Worm (Caenorhabditis elegans) whole organism, L2 larva: ENCODE data around the gene clec-252.

Experiments
- C34F6.9 ChIP-seq: fragments of 150-350 bp; optimal IDR thresholded peaks from 2 replicates; lab custom pipeline; 2014; ENCODE audit warnings: missing biosample characterization, missing genetic modification characterization
- F13H6.1 ChIP-seq: sonication (generic microtip); optimal IDR thresholded peaks from 2 replicates; lab custom pipeline; 2016; ENCODE audit warnings: missing genetic modification characterization, missing compliant biosample characterization
- R02D3.7 ChIP-seq: fragments of 150-350 bp; optimal IDR thresholded peaks from 2 replicates; lab custom pipeline; 2014; ENCODE audit warnings: missing biosample characterization, missing genetic modification characterization
- Y55F3AM.14 ChIP-seq: fragments of 200-800 bp; sonication (Bioruptor generic); optimal IDR thresholded peaks from 2 replicates; lab custom pipeline; 2018; ENCODE audit warnings: mild to moderate bottlenecking, missing genetic modification characterization, missing compliant biosample characterization
- ZK546.5 ChIP-seq: sonication (generic microtip); optimal IDR thresholded peaks from 2 replicates; lab custom pipeline; 2017; ENCODE audit warnings: missing biosample characterization, missing genetic modification characterization
- aly-2 ChIP-seq: fragments of 150-350 bp; optimal IDR thresholded peaks from 2 replicates; lab custom pipeline; 2014; ENCODE audit warnings: missing biosample characterization, missing genetic modification characterization
- ama-1 ChIP-seq: fragments of 150-350 bp; optimal IDR thresholded peaks from 2 replicates; lab custom pipeline; 2018; ENCODE audit warnings: inconsistent platforms
- ceh-16 ChIP-seq: fragments of 150-350 bp; optimal IDR thresholded peaks from 2 replicates; lab custom pipeline; 2014; ENCODE audit warnings: missing biosample characterization, missing genetic modification characterization
- ceh-82 ChIP-seq: fragments of 150-350 bp; optimal IDR thresholded peaks from 2 replicates; lab custom pipeline; 2014; ENCODE audit warnings: missing biosample characterization, missing genetic modification characterization
- dmd-4 ChIP-seq: sonication (generic microtip); optimal IDR thresholded peaks from 2 replicates; lab custom pipeline; 2017; ENCODE audit warnings: missing biosample characterization, missing genetic modification characterization
- egl-27 ChIP-seq: sonication (generic microtip); optimal IDR thresholded peaks from 3 replicates; lab custom pipeline; 2017; ENCODE audit warnings: missing biosample characterization, missing genetic modification reagents, missing genetic modification characterization
- elt-1 ChIP-seq: fragments of 150-350 bp; optimal IDR thresholded peaks from 2 replicates; lab custom pipeline; 2014; ENCODE audit warnings: missing biosample characterization, missing genetic modification characterization
- elt-3 ChIP-seq: sonication (generic microtip); optimal IDR thresholded peaks from 2 replicates; lab custom pipeline; 2017; ENCODE audit warnings: missing biosample characterization, missing genetic modification characterization
- fos-1 ChIP-seq: fragments of 150-350 bp; optimal IDR thresholded peaks from 2 replicates; lab custom pipeline; 2014; ENCODE audit warnings: missing biosample characterization, missing genetic modification characterization
- gmeb-1 ChIP-seq: fragments of 150-350 bp; optimal IDR thresholded peaks from 2 replicates; lab custom pipeline; 2014; ENCODE audit warnings: missing biosample characterization, missing genetic modification characterization
- lin-39 ChIP-seq: fragments of 150-350 bp; optimal IDR thresholded peaks from 2 replicates; lab custom pipeline; 2014; ENCODE audit warnings: missing biosample characterization, missing genetic modification reagents, missing genetic modification characterization
- lsy-2 ChIP-seq, 2 experiments: fragments of 150-350 bp in 1 of 2; sonication (generic microtip) in 1 of 2; optimal IDR thresholded peaks; 2 replicates each; lab custom pipeline; 2014 to 2017; ENCODE audit warnings: missing biosample characterization in 2 of 2, missing genetic modification characterization in 2 of 2
- mdl-1 ChIP-seq, 2 experiments: fragments of 150-350 bp in 1 of 2; sonication (generic microtip) in 1 of 2; optimal IDR thresholded peaks; 2 replicates each; lab custom pipeline; 2017; ENCODE audit warnings: missing biosample characterization in 2 of 2, missing genetic modification characterization in 2 of 2
- nhr-10 ChIP-seq: sonication (generic microtip); optimal IDR thresholded peaks from 2 replicates; lab custom pipeline; 2017; ENCODE audit warnings: missing biosample characterization, missing genetic modification characterization
- nhr-11 ChIP-seq: fragments of 150-350 bp; optimal IDR thresholded peaks from 2 replicates; lab custom pipeline; 2014; ENCODE audit warnings: missing biosample characterization, missing genetic modification characterization
- nhr-12 ChIP-seq: fragments of 150-350 bp; optimal IDR thresholded peaks from 2 replicates; lab custom pipeline; 2014; ENCODE audit warnings: missing biosample characterization, missing genetic modification characterization
- nhr-129 ChIP-seq: fragments of 150-350 bp; optimal IDR thresholded peaks from 2 replicates; lab custom pipeline; 2014; ENCODE audit warnings: missing biosample characterization, missing genetic modification characterization
- nhr-23 ChIP-seq: fragments of 150-350 bp; optimal IDR thresholded peaks from 2 replicates; lab custom pipeline; 2014; ENCODE audit warnings: missing biosample characterization, missing genetic modification reagents, missing genetic modification characterization
- nhr-237 ChIP-seq: fragments of 150-350 bp; optimal IDR thresholded peaks from 2 replicates; lab custom pipeline; 2014; ENCODE audit warnings: missing biosample characterization, missing genetic modification characterization
- nhr-25 ChIP-seq: fragments of 150-350 bp; sonication (generic microtip); optimal IDR thresholded peaks from 3 replicates; lab custom pipeline; 2014; ENCODE audit warnings: missing biosample characterization, missing genetic modification characterization
- nhr-6 ChIP-seq: fragments of 150-350 bp; optimal IDR thresholded peaks from 2 replicates; lab custom pipeline; 2014; ENCODE audit warnings: missing biosample characterization, missing genetic modification characterization
- nhr-77 ChIP-seq: fragments of 150-350 bp; optimal IDR thresholded peaks from 2 replicates; lab custom pipeline; 2014; ENCODE audit warnings: missing biosample characterization, missing genetic modification characterization
- peb-1 ChIP-seq: fragments of 150-350 bp; optimal IDR thresholded peaks from 2 replicates; lab custom pipeline; 2014; ENCODE audit warnings: missing biosample characterization, missing genetic modification characterization
- skn-1 ChIP-seq: sonication (generic microtip); optimal IDR thresholded peaks from 2 replicates; lab custom pipeline; 2017; ENCODE audit warnings: missing biosample characterization, missing genetic modification characterization
- sma-3 ChIP-seq: sonication (generic microtip); optimal IDR thresholded peaks from 2 replicates; lab custom pipeline; 2016; ENCODE audit warnings: missing genetic modification reagents, missing genetic modification characterization, missing compliant biosample characterization
- sma-9 ChIP-seq, 2 experiments: fragments of 150-350 bp in 1 of 2; sonication (generic microtip) in 1 of 2; optimal IDR thresholded peaks; 2 replicates each; lab custom pipeline; 2014 to 2016; ENCODE audit warnings: missing genetic modification characterization in 2 of 2, mild to moderate bottlenecking in 1 of 2, missing biosample characterization in 1 of 2, missing compliant biosample characterization in 1 of 2, missing genetic modification reagents in 1 of 2, moderate library complexity in 1 of 2
- snpc-4 ChIP-seq: fragments of 150-350 bp; optimal IDR thresholded peaks from 2 replicates; lab custom pipeline; 2014; ENCODE audit warnings: missing biosample characterization, missing genetic modification characterization
- unc-39 ChIP-seq: fragments of 150-350 bp; optimal IDR thresholded peaks from 2 replicates; lab custom pipeline; 2014; ENCODE audit warnings: missing biosample characterization, missing genetic modification characterization
- unc-62 ChIP-seq: fragments of 150-350 bp; optimal IDR thresholded peaks from 2 replicates; lab custom pipeline; 2014; ENCODE audit warnings: missing biosample characterization, missing genetic modification reagents, missing genetic modification characterization
- zag-1 ChIP-seq: fragments of 150-350 bp; optimal IDR thresholded peaks from 2 replicates; lab custom pipeline; 2014; ENCODE audit warnings: missing biosample characterization, missing genetic modification characterization
- ztf-1 ChIP-seq: fragments of 200-800 bp; sonication (Bioruptor generic); conservative IDR thresholded peaks from 2 replicates; pipeline ENCODE4 v1.3.6; 2022; ENCODE audit warnings: missing genetic modification characterization, missing compliant biosample characterization
- ztf-11 ChIP-seq: sonication (generic microtip); optimal IDR thresholded peaks from 2 replicates; lab custom pipeline; 2017; ENCODE audit warnings: missing biosample characterization, missing genetic modification characterization
- ztf-4 ChIP-seq: fragments of 150-350 bp; optimal IDR thresholded peaks from 2 replicates; lab custom pipeline; 2014; ENCODE audit warnings: missing biosample characterization, missing genetic modification characterization

The clec-252 gene

ce11 chrV:18750445-18750844 is 1.8 kb upstream of the clec-252 start, which contains the start of the genes F11D11.21 and F11D11.12:
Gene F11D11.21 (minus strand): TSS chrV:18750545.
Gene F11D11.12 (minus strand): TSS chrV:18750682.
- no peak for TF ChIP-seq nhr-25 (tag; lab: Kevin White, UChicago)
- TF ChIP-seq nhr-6 (tag; lab: Kevin White, UChicago) = no peak
- TF ChIP-seq egl-27 (tag; lab: Kevin White, UChicago) = no peak
- TF ChIP-seq ztf-11 (tag; lab: Kevin White, UChicago) = no peak
- TF ChIP-seq fos-1 (tag; lab: Kevin White, UChicago) = no peak
- no peak for TF ChIP-seq R02D3.7
- TF ChIP-seq lin-39 (tag; lab: Kevin White, UChicago) = no peak
- TF ChIP-seq lsy-2 (tag; optimal IDR thresholded peaks at IDR 0.05; lab: Kevin White, UChicago) = no peak

ce11 chrV:18746937-18747660 is 1.5 kb downstream of the clec-252 start, which contains the start of gene clec-251:
Gene clec-251 (minus strand): TSS chrV:18746987.
- no peak for TF ChIP-seq gmeb-1 (tag; lab: Kevin White, UChicago)
- TF ChIP-seq F13H6.1 (tag; lab: Kevin White, UChicago) = no peak
- no peak for TF ChIP-seq elt-1
- no peak for TF ChIP-seq snpc-4 (tag; lab: Kevin White, UChicago)
- no peak for TF ChIP-seq ztf-1 (GFP tag; lab: Robert Waterston, UW)
- no peak for TF ChIP-seq nhr-237 (tag; lab: Kevin White, UChicago)
- TF ChIP-seq nhr-10 = no peak
- TF ChIP-seq unc-39 (tag; lab: Kevin White, UChicago) = no peak
- no peak for TF ChIP-seq ama-1 (lab: Kevin White, UChicago)
- no peak for TF ChIP-seq unc-62 (GFP tag; lab: Kevin White, UChicago)
- TF ChIP-seq ztf-4 = no peak
- no peak for TF ChIP-seq C34F6.9 (tag; lab: Kevin White, UChicago)
- TF ChIP-seq elt-3 (tag; lab: Kevin White, UChicago) = no peak
- TF ChIP-seq lsy-2 (tag; optimal IDR thresholded peaks at IDR 0.05; lab: Kevin White, UChicago) = no peak
- no peak for TF ChIP-seq zag-1 (tag; lab: Kevin White, UChicago)
- TF ChIP-seq ceh-82 (tag; lab: Kevin White, UChicago) = no peak
- TF ChIP-seq nhr-12 = no peak
- TF ChIP-seq aly-2 (tag; lab: Kevin White, UChicago) = no peak
- TF ChIP-seq sma-9 (GFP tag; optimal IDR thresholded peaks at IDR 0.05; lab: Kevin White, UChicago) = no peak
- TF ChIP-seq sma-9 (tag; optimal IDR thresholded peaks at IDR 0.05; lab: Kevin White, UChicago) = no peak
- no peak for TF ChIP-seq mdl-1 (tag; optimal IDR thresholded peaks at IDR 0.05; lab: Kevin White, UChicago)

- TF ChIP-seq zag-1 (tag; lab: Kevin White, UChicago) (no peak), R02D3.7 (no peak), ama-1 (lab: Kevin White, UChicago) (no peak), ztf-4 (no peak), nhr-129 (tag; lab: Kevin White, UChicago) (no peak), gmeb-1 (tag; lab: Kevin White, UChicago) (no peak), ceh-82 (tag; lab: Kevin White, UChicago) (no peak), elt-3 (tag; lab: Kevin White, UChicago) (no peak), nhr-237 (tag; lab: Kevin White, UChicago) (no peak), peb-1 (tag; lab: Kevin White, UChicago) (no peak), sma-9 (GFP tag; optimal IDR thresholded peaks at IDR 0.05; lab: Kevin White, UChicago) (no peak), sma-9 (tag; optimal IDR thresholded peaks at IDR 0.05; lab: Kevin White, UChicago) (no peak), Y55F3AM.14 (GFP tag; lab: Kevin White, UChicago) (no peak), lin-39 (tag; lab: Kevin White, UChicago) (no peak), C34F6.9 (tag; lab: Kevin White, UChicago) (no peak), ztf-1 (GFP tag; lab: Robert Waterston, UW) (no peak), nhr-23 (tag; lab: Kevin White, UChicago) (no peak), ceh-16 (tag; lab: Kevin White, UChicago) (no peak), skn-1 (tag; lab: Kevin White, UChicago) (no peak), mdl-1 (tag; optimal IDR thresholded peaks at IDR 0.05; lab: Kevin White, UChicago) (no peak), ZK546.5 (tag; lab: Kevin White, UChicago) (no peak)
Measured at ce11 chrV:18742108-18742507, 6.5 kb downstream of the clec-252 start, which contains the start of gene clec-250. Gene clec-250 (minus strand): TSS chrV:18742208.

- TF ChIP-seq ama-1 (lab: Kevin White, UChicago) = no peak
- no peak for TF ChIP-seq gmeb-1 (tag; lab: Kevin White, UChicago)
- TF ChIP-seq ztf-11 (tag; lab: Kevin White, UChicago) = no peak
- no peak for TF ChIP-seq skn-1 (tag; lab: Kevin White, UChicago)
- no peak for TF ChIP-seq ceh-82 (tag; lab: Kevin White, UChicago)
- TF ChIP-seq Y55F3AM.14 (GFP tag; lab: Kevin White, UChicago) = no peak
- no peak for TF ChIP-seq fos-1 (tag; lab: Kevin White, UChicago)
- no peak for TF ChIP-seq ZK546.5 (tag; lab: Kevin White, UChicago)
- no peak for TF ChIP-seq dmd-4 (tag; lab: Kevin White, UChicago)
- no peak for TF ChIP-seq nhr-25 (tag; lab: Kevin White, UChicago)
- no peak for TF ChIP-seq nhr-11
- TF ChIP-seq zag-1 (tag; lab: Kevin White, UChicago) = no peak
- TF ChIP-seq nhr-77 (tag; lab: Kevin White, UChicago) = no peak
- no peak for TF ChIP-seq sma-3 (GFP tag; lab: Kevin White, UChicago)
Measured at ce11 chrV:18737646-18738045, 11.0 kb downstream of the clec-252 start.
